In genomic region chrX:526479-527071, dm6 we compare ENCODE assay signal across 1 fruit fly cellular context.
TF ChIP-seq lines count a peak whose summit lies in the region.

No protein-coding gene starts in this region.

TF ChIP-seq in whole organism, embryonic, 481 proteins besides CTCF, POLR2A, EP300 and RAD21 (continued from another document and continues in another):
- TF ChIP-seq caup (GFP tag; optimal IDR thresholded peaks at IDR 0.05; lab: Kevin White, UChicago; ENCODE audit: severe bottlenecking), result no peak
- peak; percentile 8 for TF ChIP-seq HmgD (GFP tag; optimal IDR thresholded peaks at IDR 0.05; lab: Kevin White, UChicago)
- no peak for TF ChIP-seq Hr39 (optimal IDR thresholded peaks at IDR 0.05; lab: Kevin White, UChicago)
- TF ChIP-seq NC2β (GFP tag; optimal IDR thresholded peaks at IDR 0.05; lab: Kevin White, UChicago), result peak; percentile 77
- TF ChIP-seq CoRest (tag; optimal IDR thresholded peaks at IDR 0.05; lab: Kevin White, UChicago), result peak; percentile 31
- no peak for TF ChIP-seq ato (GFP tag; IDR thresholded peaks at IDR 0.05; lab: Robert Waterston, UW; ENCODE audit: partially characterized antibody)
- peak; percentile 79 for TF ChIP-seq CG15479 (GFP tag; optimal IDR thresholded peaks at IDR 0.05; lab: Kevin White, UChicago)
- peak; percentile 52 for TF ChIP-seq Max (GFP tag; optimal IDR thresholded peaks at IDR 0.05; lab: Kevin White, UChicago)
- TF ChIP-seq eyg (GFP tag; optimal IDR thresholded peaks at IDR 0.05; lab: Kevin White, UChicago), result no peak
- TF ChIP-seq Neu2 (GFP tag; optimal IDR thresholded peaks at IDR 0.05; lab: Kevin White, UChicago; ENCODE audit: borderline replicate concordance), result peak; percentile 88
- TF ChIP-seq CG10209 (GFP tag; optimal IDR thresholded peaks at IDR 0.05; lab: Kevin White, UChicago), result peak; percentile 65
- peak; percentile 32 for TF ChIP-seq Nf-YB (GFP tag; optimal IDR thresholded peaks at IDR 0.05; lab: Kevin White, UChicago)
- peak; percentile 61 for TF ChIP-seq btn (GFP tag; optimal IDR thresholded peaks at IDR 0.05; lab: Kevin White, UChicago)
- TF ChIP-seq CG17328 (GFP tag; IDR thresholded peaks at IDR 0.05; lab: Robert Waterston, UW), result peak; percentile 79
- TF ChIP-seq CG33557 (GFP tag; optimal IDR thresholded peaks at IDR 0.05; lab: Kevin White, UChicago), result peak; percentile 69
- TF ChIP-seq mam (GFP tag; optimal IDR thresholded peaks at IDR 0.05; lab: Kevin White, UChicago), result peak; percentile 28
- peak; percentile 2 for TF ChIP-seq CG1529 (GFP tag; optimal IDR thresholded peaks at IDR 0.05; lab: Kevin White, UChicago)
- no peak for TF ChIP-seq CG12769 (tag; optimal IDR thresholded peaks at IDR 0.05; lab: Kevin White, UChicago)
- TF ChIP-seq her (GFP tag; optimal IDR thresholded peaks at IDR 0.05; lab: Kevin White, UChicago), result peak; percentile 44
- peak; percentile 90 for TF ChIP-seq Med (GFP tag; lab: Kevin White, UChicago)
- TF ChIP-seq CG31441 (GFP tag; IDR thresholded peaks at IDR 0.05; lab: Robert Waterston, UW), result peak; percentile 66
- peak; percentile 74 for TF ChIP-seq ara (GFP tag; IDR thresholded peaks at IDR 0.05; lab: Robert Waterston, UW)
- TF ChIP-seq zfh1 (GFP tag; IDR thresholded peaks at IDR 0.05; lab: Robert Waterston, UW), result peak; percentile 87
- TF ChIP-seq CG4820 (GFP tag; optimal IDR thresholded peaks at IDR 0.05; lab: Kevin White, UChicago), result peak; percentile 74
- TF ChIP-seq dimm (GFP tag; IDR thresholded peaks at IDR 0.05; lab: Robert Waterston, UW), result no peak
- TF ChIP-seq Elba2 (GFP tag; optimal IDR thresholded peaks at IDR 0.05; lab: Kevin White, UChicago), result peak; percentile 89
- TF ChIP-seq CG10431 (GFP tag; optimal IDR thresholded peaks at IDR 0.05; lab: Kevin White, UChicago), result no peak
- TF ChIP-seq gem (tag; optimal IDR thresholded peaks at IDR 0.05; lab: Kevin White, UChicago), result peak; percentile 75
- peak; percentile 47; the same call in 1 of the 2 replicates for TF ChIP-seq sim (GFP tag; IDR thresholded peaks at IDR 0.05; lab: Robert Waterston, UW)
- TF ChIP-seq CG9727 (GFP tag; optimal IDR thresholded peaks at IDR 0.05; lab: Kevin White, UChicago), result peak; percentile 92
- TF ChIP-seq schlank (tag; optimal IDR thresholded peaks at IDR 0.05; lab: Kevin White, UChicago), result no peak
- TF ChIP-seq PHDP (tag; optimal IDR thresholded peaks at IDR 0.05; lab: Kevin White, UChicago), result no peak
- no peak for TF ChIP-seq CG3838 (GFP tag; optimal IDR thresholded peaks at IDR 0.05; lab: Kevin White, UChicago)
- TF ChIP-seq CG11560 (tag; IDR thresholded peaks at IDR 0.05; lab: Robert Waterston, UW), result no peak
- TF ChIP-seq fu2 (GFP tag; optimal IDR thresholded peaks at IDR 0.05; lab: Kevin White, UChicago), result no peak
- TF ChIP-seq croc (GFP tag; conservative IDR thresholded peaks at IDR 0.05; lab: Robert Waterston, UW), result peak; percentile 61
- TF ChIP-seq Chrac-16 (GFP tag; optimal IDR thresholded peaks at IDR 0.05; lab: Kevin White, UChicago), result peak; percentile 77
- no peak for TF ChIP-seq Nf-YC (tag; optimal IDR thresholded peaks at IDR 0.05; lab: Kevin White, UChicago)
- TF ChIP-seq hth (optimal IDR thresholded peaks at IDR 0.05; lab: Kevin White, UChicago), result no peak
- TF ChIP-seq bowl (GFP tag; IDR thresholded peaks at IDR 0.05; lab: Robert Waterston, UW), result no peak
- TF ChIP-seq nerfin-1 (tag; optimal IDR thresholded peaks at IDR 0.05; lab: Kevin White, UChicago), result peak; percentile 24
- TF ChIP-seq vfl (GFP tag; optimal IDR thresholded peaks at IDR 0.05; lab: Kevin White, UChicago), result peak; percentile 62
- TF ChIP-seq toy (GFP tag; IDR thresholded peaks at IDR 0.05; lab: Robert Waterston, UW), result no peak
- no peak for TF ChIP-seq ssp (GFP tag; IDR thresholded peaks at IDR 0.05; lab: Robert Waterston, UW)
- TF ChIP-seq gsb-n (tag; optimal IDR thresholded peaks at IDR 0.05; lab: Kevin White, UChicago), result peak; percentile 69
- TF ChIP-seq CG11723 (GFP tag; optimal IDR thresholded peaks at IDR 0.05; lab: Kevin White, UChicago), result no peak
- TF ChIP-seq CG5953 (GFP tag; IDR thresholded peaks at IDR 0.05; lab: Robert Waterston, UW), result no peak
- peak; percentile 31 for TF ChIP-seq CG13424 (tag; optimal IDR thresholded peaks at IDR 0.05; lab: Kevin White, UChicago)
- peak; percentile 68 for TF ChIP-seq Hsf (GFP tag; optimal IDR thresholded peaks at IDR 0.05; lab: Kevin White, UChicago)
- TF ChIP-seq wek (GFP tag; optimal IDR thresholded peaks at IDR 0.05; lab: Kevin White, UChicago), result no peak
- peak; percentile 6 for TF ChIP-seq CG1647 (GFP tag; optimal IDR thresholded peaks at IDR 0.05; lab: Kevin White, UChicago)
- no peak for TF ChIP-seq Hmx (GFP tag; optimal IDR thresholded peaks at IDR 0.05; lab: Kevin White, UChicago)
- peak; percentile 95 for TF ChIP-seq zf30C (GFP tag; optimal IDR thresholded peaks at IDR 0.05; lab: Kevin White, UChicago)
- no peak for TF ChIP-seq MBD-R2 (GFP tag; IDR thresholded peaks at IDR 0.05; lab: Robert Waterston, UW)
- peak; percentile 9 for TF ChIP-seq Bdp1 (GFP tag; optimal IDR thresholded peaks at IDR 0.05; lab: Kevin White, UChicago)
- peak; percentile 73 for TF ChIP-seq trem (tag; optimal IDR thresholded peaks at IDR 0.05; lab: Kevin White, UChicago)
- no peak for TF ChIP-seq nau (GFP tag; optimal IDR thresholded peaks at IDR 0.05; lab: Kevin White, UChicago)
- peak; percentile 93 for TF ChIP-seq CG4404 (GFP tag; IDR thresholded peaks at IDR 0.05; lab: Robert Waterston, UW)
- TF ChIP-seq dmrt11E (tag; optimal IDR thresholded peaks at IDR 0.05; lab: Kevin White, UChicago), result peak; percentile 92
- TF ChIP-seq CG12744 (GFP tag; optimal IDR thresholded peaks at IDR 0.05; lab: Kevin White, UChicago), result peak; percentile 32
- TF ChIP-seq Camta (GFP tag; optimal IDR thresholded peaks at IDR 0.05; lab: Kevin White, UChicago), result peak; percentile 71
- TF ChIP-seq CG8281 (tag; optimal IDR thresholded peaks at IDR 0.05; lab: Kevin White, UChicago), result no peak
- TF ChIP-seq Xrp1 (GFP tag; IDR thresholded peaks at IDR 0.05; lab: Robert Waterston, UW), result peak; percentile 89
- peak; percentile 82 for TF ChIP-seq CG14710 (tag; optimal IDR thresholded peaks at IDR 0.05; lab: Kevin White, UChicago)
- no peak for TF ChIP-seq prd (optimal IDR thresholded peaks at IDR 0.05; lab: Kevin White, UChicago)
- TF ChIP-seq prd (GFP tag; IDR thresholded peaks at IDR 0.05; lab: Robert Waterston, UW), result peak; percentile 93
- no peak for TF ChIP-seq amos (GFP tag; IDR thresholded peaks at IDR 0.05; lab: Robert Waterston, UW; ENCODE audit: partially characterized antibody)
- TF ChIP-seq CG9932 (GFP tag; IDR thresholded peaks at IDR 0.05; lab: Robert Waterston, UW), result no peak
- TF ChIP-seq CG8765 (GFP tag; IDR thresholded peaks at IDR 0.05; lab: Robert Waterston, UW), result peak; percentile 93
- peak; percentile 57 for TF ChIP-seq org-1 (GFP tag; optimal IDR thresholded peaks at IDR 0.05; lab: Kevin White, UChicago)
- peak; percentile 59 for TF ChIP-seq CG33213 (GFP tag; optimal IDR thresholded peaks at IDR 0.05; lab: Kevin White, UChicago)
- no peak for TF ChIP-seq sug (tag; optimal IDR thresholded peaks at IDR 0.05; lab: Kevin White, UChicago)
- TF ChIP-seq CG2116 (GFP tag; optimal IDR thresholded peaks at IDR 0.05; lab: Kevin White, UChicago), result peak; percentile 15
- no peak for TF ChIP-seq knrl (GFP tag; IDR thresholded peaks at IDR 0.05; lab: Robert Waterston, UW; ENCODE audit: partially characterized antibody)
- peak; percentile 75 for TF ChIP-seq pros (GFP tag; optimal IDR thresholded peaks at IDR 0.05; lab: Kevin White, UChicago)
- TF ChIP-seq CG11093 (GFP tag; IDR thresholded peaks at IDR 0.05; lab: Robert Waterston, UW), result 0 out of 3 replicates have a peak, but pooled peaks have one; percentile 42
- TF ChIP-seq CG18262 (tag; optimal IDR thresholded peaks at IDR 0.05; lab: Kevin White, UChicago), result peak; percentile 83
- TF ChIP-seq CG2678 (tag; optimal IDR thresholded peaks at IDR 0.05; lab: Kevin White, UChicago), result peak; percentile 22
- peak; percentile 42 for TF ChIP-seq CG12236 (GFP tag; optimal IDR thresholded peaks at IDR 0.05; lab: Kevin White, UChicago)
- no peak for TF ChIP-seq emc (GFP tag; optimal IDR thresholded peaks at IDR 0.05; lab: Kevin White, UChicago)
- TF ChIP-seq Deaf1 (tag; optimal IDR thresholded peaks at IDR 0.05; lab: Kevin White, UChicago), result peak; percentile 46
- TF ChIP-seq fd96Cb (tag; optimal IDR thresholded peaks at IDR 0.05; lab: Kevin White, UChicago), result peak; percentile 54
- peak; percentile 67 for TF ChIP-seq CG4424 (GFP tag; optimal IDR thresholded peaks at IDR 0.05; lab: Kevin White, UChicago)
- no peak for TF ChIP-seq CG14860 (GFP tag; IDR thresholded peaks at IDR 0.05; lab: Robert Waterston, UW; ENCODE audit: partially characterized antibody)
- TF ChIP-seq CG8290 (GFP tag; optimal IDR thresholded peaks at IDR 0.05; lab: Kevin White, UChicago), result peak; percentile 42
- TF ChIP-seq CG8290 (tag; optimal IDR thresholded peaks at IDR 0.05; lab: Kevin White, UChicago), result peak in 1 of 2 experiments; percentile 8
- peak; percentile 65 for TF ChIP-seq tin (GFP tag; optimal IDR thresholded peaks at IDR 0.05; lab: Kevin White, UChicago)
- TF ChIP-seq CG11085 (GFP tag; IDR thresholded peaks at IDR 0.05; lab: Robert Waterston, UW), result no peak
- TF ChIP-seq bab2 (GFP tag; optimal IDR thresholded peaks at IDR 0.05; lab: Kevin White, UChicago), result peak; percentile 46
- TF ChIP-seq CG30431 (GFP tag; optimal IDR thresholded peaks at IDR 0.05; lab: Kevin White, UChicago), result peak; percentile 76
- TF ChIP-seq repo (GFP tag; optimal IDR thresholded peaks at IDR 0.05; lab: Kevin White, UChicago), result peak; percentile 59
- TF ChIP-seq lilli (GFP tag; optimal IDR thresholded peaks at IDR 0.05; lab: Kevin White, UChicago), result peak; percentile 54
- no peak for TF ChIP-seq CG9437 (GFP tag; optimal IDR thresholded peaks at IDR 0.05; lab: Kevin White, UChicago)
- no peak for TF ChIP-seq br (optimal IDR thresholded peaks at IDR 0.05; lab: Kevin White, UChicago)
- peak; percentile 81 for TF ChIP-seq CG16815 (GFP tag; optimal IDR thresholded peaks at IDR 0.05; lab: Kevin White, UChicago)
- no peak for TF ChIP-seq CG17568 (GFP tag; optimal IDR thresholded peaks at IDR 0.05; lab: Kevin White, UChicago)
- no peak for TF ChIP-seq nom (GFP tag; optimal IDR thresholded peaks at IDR 0.05; lab: Kevin White, UChicago)
- peak; percentile 58 for TF ChIP-seq CG7839 (tag; optimal IDR thresholded peaks at IDR 0.05; lab: Kevin White, UChicago)
- TF ChIP-seq Dp (GFP tag; optimal IDR thresholded peaks at IDR 0.05; lab: Kevin White, UChicago), result no peak
- no peak for TF ChIP-seq CG9797 (GFP tag; optimal IDR thresholded peaks at IDR 0.05; lab: Kevin White, UChicago)
- TF ChIP-seq Mad (GFP tag; optimal IDR thresholded peaks at IDR 0.05; lab: Kevin White, UChicago), result peak; percentile 38
- peak; percentile 47 for TF ChIP-seq stwl (tag; optimal IDR thresholded peaks at IDR 0.05; lab: Kevin White, UChicago)
- 0 out of 2 replicates have a peak, but pooled peaks have one; percentile 41 for TF ChIP-seq sens-2 (GFP tag; IDR thresholded peaks at IDR 0.05; lab: Robert Waterston, UW)
- no peak for TF ChIP-seq tgo (GFP tag; IDR thresholded peaks at IDR 0.05; lab: Robert Waterston, UW)
- peak; percentile 47 for TF ChIP-seq Hr3 (GFP tag; optimal IDR thresholded peaks at IDR 0.05; lab: Kevin White, UChicago)
- TF ChIP-seq bsh (GFP tag; optimal IDR thresholded peaks at IDR 0.05; lab: Kevin White, UChicago), result peak in 1 of 2 experiments; percentile 59
- peak in 1 of 3 experiments; percentile 85 for TF ChIP-seq lola (GFP tag; optimal IDR thresholded peaks at IDR 0.05; lab: Kevin White, UChicago)
- no peak for TF ChIP-seq gro (GFP tag; optimal IDR thresholded peaks at IDR 0.05; lab: Kevin White, UChicago)
- no peak for TF ChIP-seq CG6272 (GFP tag; IDR thresholded peaks at IDR 0.05; lab: Robert Waterston, UW)
- TF ChIP-seq Drgx (GFP tag; IDR thresholded peaks at IDR 0.05; lab: Robert Waterston, UW), result no peak
- peak; percentile 17 to 30 for TF ChIP-seq dpn (GFP tag; optimal IDR thresholded peaks at IDR 0.05; lab: Kevin White, UChicago)
- TF ChIP-seq CG32772 (GFP tag; IDR thresholded peaks at IDR 0.05; lab: Robert Waterston, UW), result no peak
- TF ChIP-seq otp (GFP tag; IDR thresholded peaks at IDR 0.05; lab: Robert Waterston, UW), result 0 out of 3 replicates have a peak, but pooled peaks have one; percentile 45
- peak; percentile 47 for TF ChIP-seq CG7556 (GFP tag; optimal IDR thresholded peaks at IDR 0.05; lab: Kevin White, UChicago)
- no peak for TF ChIP-seq hkb (optimal IDR thresholded peaks at IDR 0.05; lab: Kevin White, UChicago)
- TF ChIP-seq hkb (GFP tag; IDR thresholded peaks at IDR 0.05; lab: Robert Waterston, UW), result 0 out of 2 replicates have a peak, but pooled peaks have one; percentile 23
- TF ChIP-seq pho (GFP tag; optimal IDR thresholded peaks at IDR 0.05; lab: Kevin White, UChicago), result no peak
- TF ChIP-seq CG6683 (GFP tag; optimal IDR thresholded peaks at IDR 0.05; lab: Kevin White, UChicago), result no peak
- TF ChIP-seq Six4 (GFP tag; optimal IDR thresholded peaks at IDR 0.05; lab: Kevin White, UChicago), result peak; percentile 37
- TF ChIP-seq NC2α (GFP tag; optimal IDR thresholded peaks at IDR 0.05; lab: Kevin White, UChicago), result peak; percentile 64
- TF ChIP-seq CG15696 (tag; optimal IDR thresholded peaks at IDR 0.05; lab: Kevin White, UChicago), result peak; percentile 96
- TF ChIP-seq tx (GFP tag; optimal IDR thresholded peaks at IDR 0.05; lab: Kevin White, UChicago), result peak; percentile 44
- TF ChIP-seq CG2120 (GFP tag; optimal IDR thresholded peaks at IDR 0.05; lab: Kevin White, UChicago), result no peak
- TF ChIP-seq Spps (tag; optimal IDR thresholded peaks at IDR 0.05; lab: Kevin White, UChicago), result peak; percentile 29
- peak; percentile 22 for TF ChIP-seq CG18476 (GFP tag; optimal IDR thresholded peaks at IDR 0.05; lab: Kevin White, UChicago)
- no peak for TF ChIP-seq scrt (GFP tag; optimal IDR thresholded peaks at IDR 0.05; lab: Kevin White, UChicago)
- TF ChIP-seq pfk (GFP tag; optimal IDR thresholded peaks at IDR 0.05; lab: Kevin White, UChicago), result peak; percentile 53
- TF ChIP-seq Oli (tag; optimal IDR thresholded peaks at IDR 0.05; lab: Kevin White, UChicago), result peak; percentile 48
- TF ChIP-seq CG6854 (GFP tag; optimal IDR thresholded peaks at IDR 0.05; lab: Kevin White, UChicago), result no peak
- TF ChIP-seq CG11696 (GFP tag; IDR thresholded peaks at IDR 0.05; lab: Robert Waterston, UW), result no peak
- TF ChIP-seq NFAT (GFP tag; IDR thresholded peaks at IDR 0.05; lab: Robert Waterston, UW), result no peak
- no peak for TF ChIP-seq CG15269 (tag; optimal IDR thresholded peaks at IDR 0.05; lab: Kevin White, UChicago)
- TF ChIP-seq HLH54F (GFP tag; optimal IDR thresholded peaks at IDR 0.05; lab: Kevin White, UChicago), result peak; percentile 30
- peak; percentile 75 for TF ChIP-seq chn (GFP tag; optimal IDR thresholded peaks at IDR 0.05; lab: Kevin White, UChicago)
